Worm (Caenorhabditis elegans) whole organism, late embryonic: Measurements from ENCODE around the gene lnkn-1.

ENCODE experiments used
- F13H6.1 ChIP-seq: sonication (generic microtip); optimal IDR thresholded peaks from 2 replicates; lab custom pipeline; 2016; ENCODE audit warnings: missing genetic modification characterization, missing compliant biosample characterization
- K02D7.2 ChIP-seq: sonication (generic microtip); optimal IDR thresholded peaks from 2 replicates; lab custom pipeline; 2017; ENCODE audit warnings: mild to moderate bottlenecking, missing genetic modification characterization, missing compliant biosample characterization
- K09A11.1 ChIP-seq: sonication (generic microtip); optimal IDR thresholded peaks from 2 replicates; lab custom pipeline; 2017; ENCODE audit warnings: antibody characterized with exemption, mild to moderate bottlenecking, missing genetic modification characterization, missing compliant biosample characterization; ENCODE audit not compliant: insufficient read depth
- ama-1 ChIP-seq: fragments of 150-350 bp; optimal IDR thresholded peaks from 2 replicates; lab custom pipeline; 2014
- ceh-14 ChIP-seq: sonication (generic microtip); optimal IDR thresholded peaks from 2 replicates; lab custom pipeline; 2016; ENCODE audit warnings: missing genotype, missing genetic modification characterization, missing compliant biosample characterization
- ceh-18 ChIP-seq: sonication (generic microtip); optimal IDR thresholded peaks from 2 replicates; lab custom pipeline; 2016; ENCODE audit warnings: missing genetic modification characterization, missing compliant biosample characterization
- ceh-19 ChIP-seq: fragments of 200-800 bp; sonication (Bioruptor generic); optimal IDR thresholded peaks from 2 replicates; lab custom pipeline; 2018; ENCODE audit warnings: mild to moderate bottlenecking, missing genetic modification characterization, missing compliant biosample characterization
- ceh-2 ChIP-seq: sonication (generic microtip); optimal IDR thresholded peaks from 2 replicates; lab custom pipeline; 2016; ENCODE audit warnings: missing genotype, missing genetic modification characterization, missing compliant biosample characterization
- ceh-24 ChIP-seq: sonication (generic microtip); optimal IDR thresholded peaks from 2 replicates; lab custom pipeline; 2016; ENCODE audit warnings: mild to moderate bottlenecking, missing genetic modification characterization, missing compliant biosample characterization
- ceh-30 ChIP-seq: fragments of 150-350 bp; optimal IDR thresholded peaks from 2 replicates; lab custom pipeline; 2014; ENCODE audit warnings: missing biosample characterization, missing genetic modification characterization
- ceh-31 ChIP-seq: sonication (generic microtip); optimal IDR thresholded peaks from 2 replicates; lab custom pipeline; 2016; ENCODE audit warnings: missing genetic modification characterization, missing compliant biosample characterization
- ceh-34 ChIP-seq: sonication (generic microtip); optimal IDR thresholded peaks from 2 replicates; lab custom pipeline; 2016; ENCODE audit warnings: mild to moderate bottlenecking, missing genetic modification characterization, missing compliant biosample characterization
- ceh-6 ChIP-seq: fragments of 200-800 bp; sonication (Bioruptor generic); optimal IDR thresholded peaks from 2 replicates; lab custom pipeline; 2018; ENCODE audit warnings: mild to moderate bottlenecking, missing genetic modification characterization, missing compliant biosample characterization
- ceh-9 ChIP-seq: sonication (generic microtip); optimal IDR thresholded peaks from 2 replicates; lab custom pipeline; 2016; ENCODE audit warnings: mild to moderate bottlenecking, missing genetic modification characterization, inconsistent platforms, missing compliant biosample characterization
- che-1 ChIP-seq: sonication (generic microtip); optimal IDR thresholded peaks from 2 replicates; lab custom pipeline; 2016; ENCODE audit warnings: mild to moderate bottlenecking, missing genetic modification characterization, missing compliant biosample characterization
- dmd-4 ChIP-seq: sonication (generic microtip); optimal IDR thresholded peaks from 2 replicates; lab custom pipeline; 2016; ENCODE audit warnings: borderline replicate concordance, missing genetic modification characterization, missing compliant biosample characterization
- elt-2 ChIP-seq: sonication (generic microtip); optimal IDR thresholded peaks from 2 replicates; lab custom pipeline; 2016; ENCODE audit warnings: missing genetic modification reagents, missing genetic modification characterization, missing compliant biosample characterization
- elt-4 ChIP-seq: sonication (generic microtip); optimal IDR thresholded peaks from 2 replicates; lab custom pipeline; 2016; ENCODE audit warnings: missing genetic modification characterization, missing compliant biosample characterization
- ets-4 ChIP-seq: sonication (generic microtip); optimal IDR thresholded peaks from 2 replicates; lab custom pipeline; 2016; ENCODE audit warnings: missing genetic modification characterization, missing compliant biosample characterization
- eyg-1 ChIP-seq: sonication (generic microtip); optimal IDR thresholded peaks from 2 replicates; lab custom pipeline; 2016; ENCODE audit warnings: missing genotype, missing genetic modification characterization, missing compliant biosample characterization
- fax-1 ChIP-seq: sonication (generic microtip); optimal IDR thresholded peaks from 2 replicates; lab custom pipeline; 2016; ENCODE audit warnings: missing genotype, missing genetic modification characterization, missing compliant biosample characterization
- fkh-10 ChIP-seq: fragments of 150-350 bp; optimal IDR thresholded peaks from 2 replicates; lab custom pipeline; 2014; ENCODE audit warnings: missing biosample characterization, missing genetic modification reagents, missing genetic modification characterization
- fkh-6 ChIP-seq: sonication (generic microtip); optimal IDR thresholded peaks from 2 replicates; lab custom pipeline; 2016; ENCODE audit warnings: missing genetic modification characterization, missing compliant biosample characterization
- hlh-13 ChIP-seq: fragments of 200-800 bp; sonication (Bioruptor generic); optimal IDR thresholded peaks from 2 replicates; lab custom pipeline; 2018; ENCODE audit warnings: mild to moderate bottlenecking, missing genetic modification characterization, missing compliant biosample characterization
- hlh-15 ChIP-seq: sonication (generic microtip); optimal IDR thresholded peaks from 2 replicates; lab custom pipeline; 2016; ENCODE audit warnings: missing genetic modification characterization, missing compliant biosample characterization
- hlh-30 ChIP-seq: sonication (generic microtip); optimal IDR thresholded peaks from 2 replicates; lab custom pipeline; 2017; ENCODE audit warnings: antibody characterized with exemption, missing genetic modification characterization, missing compliant biosample characterization; ENCODE audit not compliant: insufficient read depth
- hlh-6 ChIP-seq: sonication (generic microtip); optimal IDR thresholded peaks from 2 replicates; lab custom pipeline; 2016; ENCODE audit warnings: missing genotype, missing genetic modification characterization, missing compliant biosample characterization
- hlh-8 ChIP-seq: sonication (generic microtip); optimal IDR thresholded peaks from 2 replicates; lab custom pipeline; 2016; ENCODE audit warnings: missing genotype, missing genetic modification characterization, missing compliant biosample characterization
- lim-6 ChIP-seq: sonication (generic microtip); optimal IDR thresholded peaks from 2 replicates; lab custom pipeline; 2016; ENCODE audit warnings: missing genetic modification characterization, missing compliant biosample characterization
- lin-11 ChIP-seq: fragments of 200-800 bp; sonication (Bioruptor generic); optimal IDR thresholded peaks from 2 replicates; lab custom pipeline; 2018; ENCODE audit warnings: mild to moderate bottlenecking, missing genetic modification characterization, missing compliant biosample characterization
- madf-2 ChIP-seq: sonication (generic microtip); optimal IDR thresholded peaks from 2 replicates; lab custom pipeline; 2017; ENCODE audit warnings: missing genetic modification characterization, missing compliant biosample characterization
- mec-3 ChIP-seq: sonication (generic microtip); optimal IDR thresholded peaks from 2 replicates; lab custom pipeline; 2016; ENCODE audit warnings: borderline replicate concordance, missing genetic modification characterization, missing compliant biosample characterization
- nfya-1 ChIP-seq: sonication (generic microtip); optimal IDR thresholded peaks from 2 replicates; lab custom pipeline; 2017; ENCODE audit warnings: missing genetic modification characterization, mild to moderate bottlenecking, missing compliant biosample characterization, antibody characterized with exemption, moderate library complexity
- nhr-232 ChIP-seq: sonication (generic microtip); optimal IDR thresholded peaks from 2 replicates; lab custom pipeline; 2016; ENCODE audit warnings: missing genetic modification characterization, missing compliant biosample characterization
- npax-4 ChIP-seq: sonication (generic microtip); optimal IDR thresholded peaks from 2 replicates; lab custom pipeline; 2016; ENCODE audit warnings: missing genetic modification characterization, missing compliant biosample characterization
- odd-2 ChIP-seq: sonication (generic microtip); optimal IDR thresholded peaks from 2 replicates; lab custom pipeline; 2017; ENCODE audit warnings: antibody characterized with exemption, mild to moderate bottlenecking, missing genetic modification characterization, missing compliant biosample characterization
- pag-3 ChIP-seq: sonication (generic microtip); optimal IDR thresholded peaks from 2 replicates; lab custom pipeline; 2016; ENCODE audit warnings: missing compliant biosample characterization, missing genetic modification characterization, borderline replicate concordance
- pat-9 ChIP-seq: fragments of 200-800 bp; sonication (Bioruptor generic); optimal IDR thresholded peaks from 2 replicates; lab custom pipeline; 2018; ENCODE audit warnings: mild to moderate bottlenecking, missing genetic modification characterization, moderate library complexity, missing compliant biosample characterization
- pax-1 ChIP-seq: fragments of 150-350 bp; optimal IDR thresholded peaks from 2 replicates; lab custom pipeline; 2014; ENCODE audit warnings: missing biosample characterization, missing genetic modification characterization
- pha-2 ChIP-seq: sonication (generic microtip); optimal IDR thresholded peaks from 2 replicates; lab custom pipeline; 2017; ENCODE audit warnings: mild to moderate bottlenecking, missing genetic modification characterization, missing compliant biosample characterization
- pros-1 ChIP-seq: fragments of 150-350 bp; optimal IDR thresholded peaks from 2 replicates; lab custom pipeline; 2014; ENCODE audit warnings: missing biosample characterization, missing genetic modification reagents, missing genetic modification characterization
- ref-2 ChIP-seq: sonication (generic microtip); optimal IDR thresholded peaks from 2 replicates; lab custom pipeline; 2016; ENCODE audit warnings: missing genetic modification characterization, missing compliant biosample characterization
- sox-2 ChIP-seq: fragments of 200-800 bp; sonication (Bioruptor generic); IDR thresholded peaks from 2 replicates; pipeline ENCODE4 v1.3.6; 2022; ENCODE audit warnings: missing genetic modification reagents, missing genetic modification characterization, missing compliant biosample characterization
- sox-4 ChIP-seq: sonication (generic microtip); optimal IDR thresholded peaks from 2 replicates; lab custom pipeline; 2017; ENCODE audit warnings: mild to moderate bottlenecking, missing genetic modification characterization, inconsistent platforms, missing compliant biosample characterization
- tbx-7 ChIP-seq: sonication (generic microtip); optimal IDR thresholded peaks from 2 replicates; lab custom pipeline; 2016; ENCODE audit warnings: missing genotype, missing genetic modification characterization, missing compliant biosample characterization
- ttx-3 ChIP-seq: sonication (generic microtip); optimal IDR thresholded peaks from 2 replicates; lab custom pipeline; 2016; ENCODE audit warnings: missing genetic modification reagents, missing genetic modification characterization, missing compliant biosample characterization
- unc-3 ChIP-seq, 2 experiments: fragments of 200-800 bp in 1 of 2; sonication (Bioruptor generic) in 1 of 2; sonication (generic microtip) in 1 of 2; conservative IDR thresholded peaks in 1 of 2; optimal IDR thresholded peaks in 1 of 2; 2 replicates each; pipeline versions ENCODE4 v1.3.6 to Lab custom; 2016 to 2022; ENCODE audit warnings: missing compliant biosample characterization in 2 of 2, missing genetic modification characterization in 2 of 2, missing genetic modification reagents in 1 of 2
- unc-42 ChIP-seq: sonication (generic microtip); optimal IDR thresholded peaks from 2 replicates; lab custom pipeline; 2016; ENCODE audit warnings: missing genotype, missing genetic modification characterization, missing compliant biosample characterization
- unc-55 ChIP-seq: sonication (generic microtip); optimal IDR thresholded peaks from 2 replicates; lab custom pipeline; 2017; ENCODE audit warnings: missing biosample characterization, missing genetic modification reagents, missing genetic modification characterization
- unc-86 ChIP-seq: sonication (generic microtip); optimal IDR thresholded peaks from 2 replicates; lab custom pipeline; 2016; ENCODE audit warnings: missing genetic modification characterization, missing compliant biosample characterization
- zip-5 ChIP-seq: sonication (generic microtip); optimal IDR thresholded peaks from 2 replicates; lab custom pipeline; 2016; ENCODE audit warnings: missing genetic modification characterization, missing compliant biosample characterization
- ztf-16 ChIP-seq: sonication (generic microtip); optimal IDR thresholded peaks from 2 replicates; lab custom pipeline; 2017; ENCODE audit warnings: missing genetic modification characterization, missing compliant biosample characterization

lnkn-1 gene

ce11 chrIII:8903263-8903662 is 13.2 kb downstream of the lnkn-1 start:
- TF ChIP-seq unc-86 (no peak), che-1 (no peak), ceh-19 (no peak), ceh-18 (no peak)

- TF ChIP-seq ref-2 (tag; lab: Kevin White, UChicago) (peak; percentile 53), ceh-30 (tag; lab: Kevin White, UChicago) (no peak), dmd-4 (tag; lab: Kevin White, UChicago) (no peak), fax-1 (tag; lab: Kevin White, UChicago) (no peak), unc-55 (GFP tag; lab: Kevin White, UChicago) (peak; percentile 70), ceh-31 (tag; lab: Kevin White, UChicago) (peak; percentile 80), eyg-1 (tag; lab: Kevin White, UChicago) (no peak), lim-6 (tag; lab: Kevin White, UChicago) (no peak), nhr-232 (tag; lab: Kevin White, UChicago) (no peak), ceh-14 (peak; percentile 24), fkh-6 (tag; lab: Kevin White, UChicago) (no peak), ttx-3 (no peak), lin-11 (tag; lab: Kevin White, UChicago) (no peak), K09A11.1 (tag; lab: Kevin White, UChicago) (no peak), pag-3 (tag; lab: Kevin White, UChicago) (no peak), unc-42 (peak; percentile 61), hlh-30 (tag; lab: Kevin White, UChicago) (peak; percentile 72), npax-4 (tag; lab: Kevin White, UChicago) (no peak), sox-2 (no peak), ama-1 (lab: Kevin White, UChicago) (no peak), unc-86 (peak; percentile 30), sox-4 (tag; lab: Kevin White, UChicago) (no peak), ets-4 (tag; lab: Kevin White, UChicago) (peak; percentile 39), odd-2 (tag; lab: Kevin White, UChicago) (no peak), hlh-13 (GFP tag; lab: Kevin White, UChicago) (no peak), pros-1 (tag; lab: Kevin White, UChicago) (peak; percentile 69), pax-1 (tag; lab: Kevin White, UChicago) (no peak), pha-2 (tag; lab: Kevin White, UChicago) (no peak), zip-5 (tag; lab: Kevin White, UChicago) (no peak), ztf-16 (tag; lab: Kevin White, UChicago) (no peak), tbx-7 (tag; lab: Kevin White, UChicago) (no peak), ceh-34 (tag; lab: Kevin White, UChicago) (peak; percentile 70), F13H6.1 (no peak), ceh-2 (tag; lab: Kevin White, UChicago) (no peak), unc-3 (GFP tag; conservative IDR thresholded peaks at IDR 0.05; lab: Robert Waterston, UW) (no peak), unc-3 (tag; optimal IDR thresholded peaks at IDR 0.05; lab: Kevin White, UChicago) (no peak), hlh-15 (no peak), K02D7.2 (no peak), pat-9 (no peak), madf-2 (tag; lab: Kevin White, UChicago) (no peak), mec-3 (tag; lab: Kevin White, UChicago) (no peak), ceh-9 (tag; lab: Kevin White, UChicago) (no peak), hlh-6 (tag; lab: Kevin White, UChicago) (no peak), elt-4 (tag; lab: Kevin White, UChicago) (no peak), ceh-18 (peak; percentile 88), hlh-8 (no peak), elt-2 (tag; lab: Kevin White, UChicago) (peak; percentile 27), ceh-6 (no peak), ceh-24 (no peak), nfya-1 (tag; lab: Kevin White, UChicago) (peak; percentile 98), fkh-10 (no peak)
Measured at ce11 chrIII:8904044-8904443, 14.0 kb downstream of the lnkn-1 start, which contains the start of gene lin-9. Gene lin-9, minus strand, starts transcription at chrIII:8904131.
